Worm (Caenorhabditis elegans) whole organism, early embryonic: Measurements from ENCODE around the gene mboa-7.

ENCODE experiments used
- B0310.2 ChIP-seq: sonication (generic microtip); optimal IDR thresholded peaks from 2 replicates; lab custom pipeline; 2016; ENCODE audit warnings: mild to moderate bottlenecking, missing genetic modification characterization, missing compliant biosample characterization
- F13C5.2 ChIP-seq: sonication (generic microtip); optimal IDR thresholded peaks from 2 replicates; lab custom pipeline; 2017; ENCODE audit warnings: mild to moderate bottlenecking, missing genetic modification characterization, inconsistent platforms, missing compliant biosample characterization
- aly-1 ChIP-seq: sonication (generic microtip); optimal IDR thresholded peaks from 2 replicates; lab custom pipeline; 2016; ENCODE audit warnings: missing genetic modification characterization, missing compliant biosample characterization
- ama-1 ChIP-seq: fragments of 150-350 bp; optimal IDR thresholded peaks from 2 replicates; lab custom pipeline; 2014
- ets-7 ChIP-seq: sonication (generic microtip); optimal IDR thresholded peaks from 2 replicates; lab custom pipeline; 2016; ENCODE audit warnings: missing genotype, missing genetic modification characterization, missing compliant biosample characterization
- hnd-1 ChIP-seq: sonication (generic microtip); optimal IDR thresholded peaks from 2 replicates; lab custom pipeline; 2016; ENCODE audit warnings: missing genetic modification characterization, missing compliant biosample characterization

DNA sequence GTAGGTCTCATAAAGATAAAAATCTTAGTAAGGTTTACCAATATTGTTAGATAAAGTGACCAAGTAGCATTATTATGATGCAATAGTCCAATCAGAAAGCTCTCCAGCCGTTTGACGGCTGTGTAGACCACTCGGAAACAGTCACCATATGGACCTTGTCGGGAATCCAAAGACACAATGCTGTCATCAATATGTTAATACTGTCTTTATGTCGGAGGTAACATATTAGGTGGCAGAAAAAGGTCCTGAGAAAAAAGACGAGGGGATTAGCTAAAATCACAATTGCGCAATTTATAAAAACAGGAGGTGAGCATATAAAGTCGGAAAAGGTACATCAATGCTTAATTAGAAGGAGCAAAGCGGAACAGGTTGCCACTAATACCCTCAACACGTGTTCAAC is 16.4 kb downstream of the mboa-7 start:
- TF ChIP-seq ama-1 (no peak), ets-7 (tag; lab: Kevin White, UChicago) (no peak), B0310.2 (no peak), aly-1 (tag; lab: Kevin White, UChicago) (no peak), F13C5.2 (tag; lab: Kevin White, UChicago) (no peak), hnd-1 (tag; lab: Kevin White, UChicago) (no peak)
